Worm (Caenorhabditis elegans) whole organism, late embryonic: ENCODE results near the gene Y64H9A.2.

Experiments used
- C08G9.2 ChIP-seq: sonication (generic microtip); optimal IDR thresholded peaks from 2 replicates; lab custom pipeline; 2016; ENCODE audit warnings: mild to moderate bottlenecking, missing genetic modification characterization, moderate library complexity, missing compliant biosample characterization
- Y22D7AL.16 ChIP-seq: sonication (generic microtip); optimal IDR thresholded peaks from 2 replicates; lab custom pipeline; 2016; ENCODE audit warnings: missing genetic modification characterization, missing compliant biosample characterization
- ama-1 ChIP-seq: fragments of 150-350 bp; optimal IDR thresholded peaks from 2 replicates; lab custom pipeline; 2014
- ceh-14 ChIP-seq: sonication (generic microtip); optimal IDR thresholded peaks from 2 replicates; lab custom pipeline; 2016; ENCODE audit warnings: missing genotype, missing genetic modification characterization, missing compliant biosample characterization
- ceh-30 ChIP-seq: fragments of 150-350 bp; optimal IDR thresholded peaks from 2 replicates; lab custom pipeline; 2014; ENCODE audit warnings: missing biosample characterization, missing genetic modification characterization
- fkh-10 ChIP-seq: fragments of 150-350 bp; optimal IDR thresholded peaks from 2 replicates; lab custom pipeline; 2014; ENCODE audit warnings: missing biosample characterization, missing genetic modification reagents, missing genetic modification characterization
- hlh-8 ChIP-seq: sonication (generic microtip); optimal IDR thresholded peaks from 2 replicates; lab custom pipeline; 2016; ENCODE audit warnings: missing genotype, missing genetic modification characterization, missing compliant biosample characterization
- nhr-11 ChIP-seq: fragments of 150-350 bp; optimal IDR thresholded peaks from 2 replicates; lab custom pipeline; 2014; ENCODE audit warnings: missing biosample characterization, missing genetic modification characterization
- npax-4 ChIP-seq: sonication (generic microtip); optimal IDR thresholded peaks from 2 replicates; lab custom pipeline; 2016; ENCODE audit warnings: missing genetic modification characterization, missing compliant biosample characterization
- odd-2 ChIP-seq: sonication (generic microtip); optimal IDR thresholded peaks from 2 replicates; lab custom pipeline; 2017; ENCODE audit warnings: antibody characterized with exemption, mild to moderate bottlenecking, missing genetic modification characterization, missing compliant biosample characterization
- pag-3 ChIP-seq: sonication (generic microtip); optimal IDR thresholded peaks from 2 replicates; lab custom pipeline; 2016; ENCODE audit warnings: missing compliant biosample characterization, missing genetic modification characterization, borderline replicate concordance
- pha-4 ChIP-seq: fragments of 150-350 bp; optimal IDR thresholded peaks from 2 replicates; lab custom pipeline; 2018; ENCODE audit warnings: missing biosample characterization, missing genetic modification reagents, missing genetic modification characterization
- pqm-1 ChIP-seq: sonication (generic microtip); optimal IDR thresholded peaks from 2 replicates; lab custom pipeline; 2016; ENCODE audit warnings: missing genetic modification characterization, missing compliant biosample characterization
- tbx-2 ChIP-seq: sonication (generic microtip); optimal IDR thresholded peaks from 2 replicates; lab custom pipeline; 2016; ENCODE audit warnings: missing genetic modification characterization, missing compliant biosample characterization

DNA sequence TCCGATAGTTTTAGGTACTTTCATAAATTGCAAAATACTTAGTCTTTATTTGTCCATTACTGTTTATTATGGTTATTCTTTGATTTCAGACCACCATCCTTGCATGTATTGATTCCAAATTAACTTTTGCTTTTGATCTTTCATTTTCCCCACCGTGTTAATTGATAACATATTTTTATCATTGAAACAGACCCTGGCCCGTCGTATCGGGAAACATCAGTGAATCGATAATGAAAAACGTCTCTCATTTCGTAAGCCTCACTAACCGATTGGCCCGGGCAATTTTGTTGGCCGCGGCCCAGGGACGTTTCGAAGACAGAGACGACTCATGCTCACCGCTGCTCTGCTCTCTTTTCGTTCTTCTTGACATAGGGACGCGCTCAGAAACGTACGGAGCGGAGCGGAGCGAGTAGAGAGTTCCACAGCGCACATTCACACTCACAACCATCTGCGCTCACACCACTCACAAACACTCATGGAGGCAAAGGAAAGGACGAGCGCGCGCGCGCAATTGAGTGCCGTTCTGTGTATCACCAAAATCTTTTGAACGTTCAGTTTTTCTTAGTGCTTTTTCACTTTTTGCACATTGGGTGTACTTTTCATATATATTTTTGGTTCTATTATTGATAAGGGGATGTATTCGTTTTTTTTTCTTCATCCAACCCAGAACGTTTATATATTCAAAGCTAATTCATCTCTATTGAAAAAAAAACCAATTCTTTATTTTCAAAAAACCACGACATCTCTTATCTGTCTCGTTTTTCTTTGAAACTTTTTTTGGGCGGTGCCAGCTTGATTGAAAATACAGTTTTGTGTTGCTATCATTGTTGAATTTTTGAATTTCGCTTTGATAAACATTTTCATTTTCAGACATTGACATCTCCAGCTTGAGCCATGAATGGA, 20.2 kb downstream of the Y64H9A.2 start, which contains the start of gene C24H10.2:
- TF ChIP-seq ceh-30 (tag; lab: Kevin White, UChicago) (no peak), fkh-10 (GFP tag; lab: Kevin White, UChicago) (no peak), pha-4 (tag; lab: Kevin White, UChicago) (no peak), tbx-2 (tag; lab: Kevin White, UChicago) (peak; percentile 76), pqm-1 (tag; lab: Kevin White, UChicago) (no peak), hlh-8 (tag; lab: Kevin White, UChicago) (no peak), ama-1 (lab: Kevin White, UChicago) (no peak), Y22D7AL.16 (no peak), C08G9.2 (peak; percentile 25), npax-4 (no peak), pag-3 (no peak), odd-2 (tag; lab: Kevin White, UChicago) (no peak), nhr-11 (no peak), ceh-14 (tag; lab: Kevin White, UChicago) (peak; percentile 31)
